Worm (Caenorhabditis elegans): ENCODE measurements around the gene C36E8.6.

Gene C36E8.6

ce11 chrIII:4004064-4004580, 16.3 kb downstream of the C36E8.6 start, which contains the start of gene tif-1A (continued):
- TF ChIP-seq mxl-3 (GFP tag; optimal IDR thresholded peaks at IDR 0.05) (peak; percentile 30), nhr-41 (GFP tag; IDR thresholded peaks at IDR 0.05) (no peak), jun-1 (tag; optimal IDR thresholded peaks at IDR 0.05) (peak; percentile 41), snpc-4 (tag; optimal IDR thresholded peaks at IDR 0.05) (no peak), dmd-9 (GFP tag; IDR thresholded peaks at IDR 0.05) (no peak), daf-16 (GFP tag; optimal IDR thresholded peaks at IDR 0.05) (peak; percentile 6 to 54), daf-16 (tag; optimal IDR thresholded peaks at IDR 0.05) (peak; percentile 93), ama-1 (optimal IDR thresholded peaks at IDR 0.05) (no peak), pha-4 (GFP tag; IDR thresholded peaks at IDR 0.05) (peak; percentile 38; the same call in 1 of the 2 replicates), pha-4 (tag; optimal IDR thresholded peaks at IDR 0.05) (peak; percentile 37), F49E8.2 (tag; optimal IDR thresholded peaks at IDR 0.05; ENCODE audit: borderline replicate concordance) (peak; percentile 15), D1046.2 (GFP tag; IDR thresholded peaks at IDR 0.05) (no peak), F26F4.8 (GFP tag; conservative IDR thresholded peaks at IDR 0.05) (no peak), mdt-29 (GFP tag; IDR thresholded peaks at IDR 0.05) (no peak), egl-27 (tag; optimal IDR thresholded peaks at IDR 0.05) (no peak), unc-39 (tag; optimal IDR thresholded peaks at IDR 0.05) (no peak), ctbp-1 (GFP tag; IDR thresholded peaks at IDR 0.05) (no peak), mxl-2 (GFP tag; conservative IDR thresholded peaks at IDR 0.05) (no peak), hlh-30 (tag; optimal IDR thresholded peaks at IDR 0.05; ENCODE audit: insufficient read depth) (peak; percentile 72), Y5F2A.4 (GFP tag; optimal IDR thresholded peaks at IDR 0.05) (no peak), gei-8 (GFP tag; optimal IDR thresholded peaks at IDR 0.05) (no peak), spr-1 (tag; optimal IDR thresholded peaks at IDR 0.05) (peak; percentile 66), lsy-2 (tag; optimal IDR thresholded peaks at IDR 0.05) (peak; percentile 24 to 94), daf-19 (GFP tag; conservative IDR thresholded peaks at IDR 0.05) (no peak), ceh-32 (tag; optimal IDR thresholded peaks at IDR 0.05; ENCODE audit: poor library complexity) (no peak), mep-1 (tag; optimal IDR thresholded peaks at IDR 0.05) (peak; percentile 92), daf-12 (tag; optimal IDR thresholded peaks at IDR 0.05) (no peak), lin-29 (GFP tag; IDR thresholded peaks at IDR 0.05) (no peak), hlh-11 (tag; optimal IDR thresholded peaks at IDR 0.05) (peak; percentile 92), nhr-10 (tag; optimal IDR thresholded peaks at IDR 0.05) (no peak), lin-39 (tag; optimal IDR thresholded peaks at IDR 0.05) (no peak), nhr-28 (tag; optimal IDR thresholded peaks at IDR 0.05) (peak; percentile 72), tag-97 (GFP tag; IDR thresholded peaks at IDR 0.05) (no peak), set-16 (GFP tag; IDR thresholded peaks at IDR 0.05) (no peak), php-3 (GFP tag; IDR thresholded peaks at IDR 0.05) (peak; percentile 98), arid-1 (GFP tag; conservative IDR thresholded peaks at IDR 0.05) (peak; percentile 40; the same call in 1 of the 2 replicates), nhr-102 (tag; optimal IDR thresholded peaks at IDR 0.05) (peak; percentile 87), tra-1 (GFP tag; IDR thresholded peaks at IDR 0.05) (peak; percentile 73), lim-7 (GFP tag; IDR thresholded peaks at IDR 0.05) (no peak), vab-7 (GFP tag; IDR thresholded peaks at IDR 0.05) (no peak), dve-1 (tag; optimal IDR thresholded peaks at IDR 0.05; ENCODE audit: insufficient read depth) (peak; percentile 95), ceh-62 (tag; optimal IDR thresholded peaks at IDR 0.05) (no peak), F44E2.7 (GFP tag; IDR thresholded peaks at IDR 0.05) (no peak), snpc-1.2 (GFP tag; IDR thresholded peaks at IDR 0.05) (no peak), madf-9 (GFP tag; conservative IDR thresholded peaks at IDR 0.05) (no peak), nhr-111 (GFP tag; optimal IDR thresholded peaks at IDR 0.05) (no peak), mdl-1 (tag; optimal IDR thresholded peaks at IDR 0.05) (peak in 1 of 2 experiments; percentile 57), ztf-11 (tag; optimal IDR thresholded peaks at IDR 0.05) (no peak), pqm-1 (tag; optimal IDR thresholded peaks at IDR 0.05) (peak; percentile 61), ZK337.2 (GFP tag; IDR thresholded peaks at IDR 0.05) (no peak), fkh-10 (GFP tag; optimal IDR thresholded peaks at IDR 0.05) (peak; percentile 26), nhr-11 (tag; optimal IDR thresholded peaks at IDR 0.05) (no peak)

Data from whole organism, L4 larva.